Fruit fly (Drosophila melanogaster) S2 (cell line): ENCODE data around the gene AGO2.

Experiments used
- CG8478 ChIP-seq: fragments of >200 bp; optimal IDR thresholded peaks from 2 replicates; lab custom pipeline; 2018
- CTCF ChIP-seq, 2 experiments: fragments of >200 bp; optimal IDR thresholded peaks; 2 replicates each; lab custom pipeline; 2018

AGO2 gene

dm6 chr3L:15544455-15545415 is 9.2 kb upstream of the AGO2 start:
- TF ChIP-seq CG8478 (lab: Kevin White, UChicago) (no peak), CTCF (optimal IDR thresholded peaks at IDR 0.05; lab: Kevin White, UChicago) (no peak)

- TF ChIP-seq CG8478 (lab: Kevin White, UChicago), result no peak
- no peak for TF ChIP-seq CTCF (optimal IDR thresholded peaks at IDR 0.05; lab: Kevin White, UChicago)
Observed at dm6 chr3L:15547187-15547790, 6.6 kb upstream of the AGO2 start.

- TF ChIP-seq CTCF (optimal IDR thresholded peaks at IDR 0.05; lab: Kevin White, UChicago) (no peak), CG8478 (lab: Kevin White, UChicago) (no peak)
Observed at dm6 chr3L:15548843-15549242, 5.1 kb upstream of the AGO2 start.

dm6 chr3L:15562727-15563057 is 8.8 kb downstream of the AGO2 start:
- no peak for TF ChIP-seq CG8478 (lab: Kevin White, UChicago)
- TF ChIP-seq CTCF (optimal IDR thresholded peaks at IDR 0.05; lab: Kevin White, UChicago), result no peak

- TF ChIP-seq CG8478 (lab: Kevin White, UChicago) (no peak), CTCF (optimal IDR thresholded peaks at IDR 0.05; lab: Kevin White, UChicago) (no peak)
Observed at dm6 chr3L:15563058-15563850, 9.3 kb downstream of the AGO2 start, which contains the start of the genes CG7739 and SCCRO. TSS of gene CG7739 (minus strand) at chr3L:15563065. TSS of gene SCCRO (plus strand) at chr3L:15563427.

- TF ChIP-seq CTCF (optimal IDR thresholded peaks at IDR 0.05; lab: Kevin White, UChicago) (no peak), CG8478 (lab: Kevin White, UChicago) (no peak)
Observed at dm6 chr3L:15563851-15564106, 9.9 kb downstream of the AGO2 start.

- TF ChIP-seq CG8478 (lab: Kevin White, UChicago), result no peak
- no peak for TF ChIP-seq CTCF (optimal IDR thresholded peaks at IDR 0.05; lab: Kevin White, UChicago)
Observed at dm6 chr3L:15565829-15566433, 12.0 kb downstream of the AGO2 start, which contains the start of gene dop. TSS of gene dop (plus strand) at chr3L:15566013.

dm6 chr3L:15566484-15566955 is 12.6 kb downstream of the AGO2 start:
- TF ChIP-seq CTCF (optimal IDR thresholded peaks at IDR 0.05; lab: Kevin White, UChicago), result no peak
- no peak for TF ChIP-seq CG8478 (lab: Kevin White, UChicago)

- TF ChIP-seq CG8478 (lab: Kevin White, UChicago) (no peak), CTCF (optimal IDR thresholded peaks at IDR 0.05; lab: Kevin White, UChicago) (no peak)
Observed at dm6 chr3L:15568748-15569147, 14.8 kb downstream of the AGO2 start.

dm6 chr3L:15570571-15570970 is 16.7 kb downstream of the AGO2 start:
- TF ChIP-seq CG8478 (lab: Kevin White, UChicago), result no peak
- no peak for TF ChIP-seq CTCF (optimal IDR thresholded peaks at IDR 0.05; lab: Kevin White, UChicago)

dm6 chr3L:15576357-15576756 is 22.4 kb downstream of the AGO2 start, which contains the start of gene Ufsp2:
TSS of gene Ufsp2 (plus strand) at chr3L:15576570.
- TF ChIP-seq CTCF (optimal IDR thresholded peaks at IDR 0.05; lab: Kevin White, UChicago) (no peak), CG8478 (lab: Kevin White, UChicago) (no peak)

- no peak for TF ChIP-seq CTCF (optimal IDR thresholded peaks at IDR 0.05; lab: Kevin White, UChicago)
- no peak for TF ChIP-seq CG8478 (lab: Kevin White, UChicago)
Observed at dm6 chr3L:15580487-15580886, 26.6 kb downstream of the AGO2 start, which contains the start of the genes mrn and CG12301. TSS of gene mrn (minus strand) at chr3L:15580537. TSS of gene CG12301 (plus strand) at chr3L:15580800.

- TF ChIP-seq CTCF (optimal IDR thresholded peaks at IDR 0.05; lab: Kevin White, UChicago) (no peak), CG8478 (lab: Kevin White, UChicago) (no peak)
Observed at dm6 chr3L:15583504-15583903, 29.6 kb downstream of the AGO2 start, which contains the start of gene AIMP2. TSS of gene AIMP2 (plus strand) at chr3L:15583638.
